Worm (Caenorhabditis elegans) whole organism, young adult: ENCODE data around the gene add-1.

Experiments used
- C06A6.2 ChIP-seq: fragments of 200-800 bp; sonication (Bioruptor generic); conservative IDR thresholded peaks from 2 replicates; pipeline ENCODE4 v1.3.6; 2022; ENCODE audit warnings: missing genetic modification characterization, missing compliant biosample characterization
- F55B11.4 ChIP-seq: sonication (generic microtip); optimal IDR thresholded peaks from 2 replicates; lab custom pipeline; 2016; ENCODE audit warnings: missing compliant biosample characterization, missing genetic modification characterization, borderline replicate concordance; ENCODE audit not compliant: insufficient read depth
- F57A8.1 ChIP-seq: fragments of 200-800 bp; sonication (Bioruptor generic); optimal IDR thresholded peaks from 2 replicates; lab custom pipeline; 2018; ENCODE audit warnings: mild to moderate bottlenecking, missing genetic modification characterization, moderate library complexity, missing compliant biosample characterization
- T26A5.8 ChIP-seq: sonication (generic microtip); optimal IDR thresholded peaks from 2 replicates; lab custom pipeline; 2016; ENCODE audit warnings: missing genetic modification characterization, missing compliant biosample characterization
- ama-1 ChIP-seq, 3 experiments: fragments of 150-350 bp in 1 of 3; sonication (generic microtip) in 2 of 3; optimal IDR thresholded peaks; 2 replicates each; lab custom pipeline; 2014 to 2018; ENCODE audit warnings: missing biosample characterization in 2 of 3, missing genetic modification characterization in 2 of 3, missing genetic modification reagents in 2 of 3
- ccch-3 ChIP-seq: fragments of 200-800 bp; sonication (Bioruptor generic); optimal IDR thresholded peaks from 2 replicates; lab custom pipeline; 2018; ENCODE audit warnings: mild to moderate bottlenecking, missing genetic modification characterization, missing compliant biosample characterization
- cebp-1 ChIP-seq, 2 experiments: fragments of 200-800 bp in 1 of 2; sonication (Bioruptor generic) in 1 of 2; sonication (generic microtip) in 1 of 2; IDR thresholded peaks in 1 of 2; optimal IDR thresholded peaks in 1 of 2; 2 replicates each; pipeline versions ENCODE4 v1.3.6 to Lab custom; 2017 to 2022; ENCODE audit warnings: missing compliant biosample characterization in 2 of 2, missing genetic modification characterization in 2 of 2, mild to moderate bottlenecking in 1 of 2, missing genetic modification reagents in 1 of 2, moderate library complexity in 1 of 2
- ceh-79 ChIP-seq: sonication (generic microtip); optimal IDR thresholded peaks from 2 replicates; lab custom pipeline; 2017; ENCODE audit warnings: mild to moderate bottlenecking, missing genetic modification characterization, missing compliant biosample characterization
- lin-35 ChIP-seq, 3 experiments: fragments of 150-350 bp in 2 of 3; sonication (generic microtip) in 1 of 3; optimal IDR thresholded peaks; 2 replicates each; lab custom pipeline; 2014 to 2018; ENCODE audit warnings: missing biosample characterization in 3 of 3, missing genetic modification characterization in 3 of 3, missing genetic modification reagents in 3 of 3
- nfya-2 ChIP-seq: fragments of 200-800 bp; sonication (Bioruptor generic); IDR thresholded peaks from 2 replicates; pipeline ENCODE4 v1.3.6; 2022; ENCODE audit warnings: missing genetic modification reagents, missing genetic modification characterization, missing compliant biosample characterization
- rcor-1 ChIP-seq: fragments of 200-800 bp; sonication (Bioruptor generic); IDR thresholded peaks from 2 replicates; pipeline ENCODE4 v1.3.6; 2022; ENCODE audit warnings: missing genetic modification reagents, missing genetic modification characterization, missing compliant biosample characterization
- sdz-38 ChIP-seq: sonication (generic microtip); optimal IDR thresholded peaks from 2 replicates; lab custom pipeline; 2016; ENCODE audit warnings: missing genotype, missing genetic modification characterization, missing compliant biosample characterization
- snpc-4 ChIP-seq, 5 experiments: fragments of 150-350 bp in 1 of 5; sonication (generic microtip) in 4 of 5; optimal IDR thresholded peaks; 2 replicates each; lab custom pipeline; 2014 to 2018; ENCODE audit warnings: missing genetic modification characterization in 5 of 5, missing biosample characterization in 3 of 5, antibody characterized with exemption in 2 of 5, mild to moderate bottlenecking in 2 of 5, missing compliant biosample characterization in 2 of 5, missing genotype in 2 of 5, moderate library complexity in 2 of 5, missing genetic modification reagents in 1 of 5
- sptf-2 ChIP-seq: fragments of 200-800 bp; sonication (Bioruptor generic); optimal IDR thresholded peaks from 2 replicates; lab custom pipeline; 2018; ENCODE audit warnings: mild to moderate bottlenecking, missing genetic modification characterization, missing compliant biosample characterization

DNA sequence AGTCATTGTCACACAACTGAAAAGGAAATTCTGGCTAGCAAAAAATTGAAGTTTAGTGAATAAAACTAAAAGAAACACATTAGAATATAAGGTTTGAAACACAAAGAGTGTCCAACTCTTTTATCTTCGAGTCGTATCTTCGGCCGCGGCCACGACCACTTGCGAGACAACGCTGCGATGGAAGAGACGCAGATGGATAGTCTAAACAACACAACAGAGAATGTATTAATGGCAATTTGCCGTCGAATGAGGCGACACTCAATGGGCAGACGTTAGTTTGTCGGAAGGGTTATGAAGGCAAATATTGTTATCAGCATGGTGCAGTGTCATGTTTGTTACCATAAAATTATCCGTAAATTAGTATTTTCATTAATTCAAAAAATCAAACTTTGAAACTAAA, 6.8 kb downstream of the add-1 start, which contains the start of gene F39C12.1:
- TF ChIP-seq sdz-38, result no peak
- no peak for TF ChIP-seq lin-35 (GFP tag; optimal IDR thresholded peaks at IDR 0.05; lab: Kevin White, UChicago)
- TF ChIP-seq T26A5.8 (tag; lab: Kevin White, UChicago), result no peak
- TF ChIP-seq cebp-1 (GFP tag; IDR thresholded peaks at IDR 0.05; lab: Robert Waterston, UW), result no peak
- no peak for TF ChIP-seq cebp-1 (tag; optimal IDR thresholded peaks at IDR 0.05; lab: Kevin White, UChicago)
- no peak for TF ChIP-seq ama-1 (optimal IDR thresholded peaks at IDR 0.05; lab: Kevin White, UChicago)
- TF ChIP-seq ama-1 (GFP tag; optimal IDR thresholded peaks at IDR 0.05; lab: Kevin White, UChicago), result no peak
- no peak for TF ChIP-seq F57A8.1 (GFP tag; lab: Kevin White, UChicago)
- TF ChIP-seq sptf-2 (GFP tag; lab: Kevin White, UChicago), result no peak
- no peak for TF ChIP-seq rcor-1 (GFP tag; lab: Robert Waterston, UW)
- TF ChIP-seq snpc-4 (GFP tag; optimal IDR thresholded peaks at IDR 0.05; lab: Kevin White, UChicago), result no peak
- no peak for TF ChIP-seq snpc-4 (tag; optimal IDR thresholded peaks at IDR 0.05; lab: Kevin White, UChicago)
- TF ChIP-seq ccch-3, result no peak
- TF ChIP-seq ceh-79 (tag; lab: Kevin White, UChicago), result no peak
- TF ChIP-seq nfya-2 (GFP tag; lab: Robert Waterston, UW), result no peak
- no peak for TF ChIP-seq C06A6.2 (GFP tag; lab: Robert Waterston, UW)
- no peak for TF ChIP-seq F55B11.4 (tag; lab: Kevin White, UChicago)
